Worm (Caenorhabditis elegans): ENCODE data around the gene K12H6.9.

The K12H6.9 gene

ce11 chrII:2861385-2862099 is 37.3 kb downstream of the K12H6.9 start (continued):
- TF ChIP-seq madf-6 (GFP tag; IDR thresholded peaks at IDR 0.05) = peak; percentile 59; the same call in 1 of the 2 replicates
- TF ChIP-seq C06A6.2 (GFP tag; conservative IDR thresholded peaks at IDR 0.05) = no peak
- TF ChIP-seq bed-1 (GFP tag; IDR thresholded peaks at IDR 0.05) = no peak
- TF ChIP-seq ets-4 (GFP tag; optimal IDR thresholded peaks at IDR 0.05) = no peak
- TF ChIP-seq ceh-79 (tag; optimal IDR thresholded peaks at IDR 0.05) = no peak
- no peak for TF ChIP-seq tbx-9 (tag; optimal IDR thresholded peaks at IDR 0.05; ENCODE audit: borderline replicate concordance)
- TF ChIP-seq ztf-6 (GFP tag; IDR thresholded peaks at IDR 0.05) = no peak
- no peak for TF ChIP-seq madf-3 (GFP tag; IDR thresholded peaks at IDR 0.05)
- no peak for TF ChIP-seq attf-3 (GFP tag; conservative IDR thresholded peaks at IDR 0.05)
- TF ChIP-seq ceh-58 (GFP tag; IDR thresholded peaks at IDR 0.05) = no peak
- no peak for TF ChIP-seq nfya-1 (tag; optimal IDR thresholded peaks at IDR 0.05; ENCODE audit: borderline replicate concordance, insufficient read depth)
- TF ChIP-seq Y53F4B.3 (GFP tag; IDR thresholded peaks at IDR 0.05) = no peak
- no peak for TF ChIP-seq F37B4.10 (GFP tag; IDR thresholded peaks at IDR 0.05)
- no peak for TF ChIP-seq zim-3 (tag; optimal IDR thresholded peaks at IDR 0.05)
- no peak for TF ChIP-seq aptf-2 (GFP tag; conservative IDR thresholded peaks at IDR 0.05)
- TF ChIP-seq Y53G8AR.9 (GFP tag; conservative IDR thresholded peaks at IDR 0.05) = no peak
- no peak for TF ChIP-seq unc-130 (GFP tag; optimal IDR thresholded peaks at IDR 0.05)
- no peak for TF ChIP-seq xnd-1 (tag; optimal IDR thresholded peaks at IDR 0.05)
- peak; percentile 57 for TF ChIP-seq dox-1 (GFP tag; IDR thresholded peaks at IDR 0.05)
- no peak for TF ChIP-seq ztf-26 (tag; optimal IDR thresholded peaks at IDR 0.05)
- TF ChIP-seq aptf-3 (GFP tag; IDR thresholded peaks at IDR 0.05) = no peak
- 0 out of 2 replicates have a peak, but pooled peaks have one; percentile 17 for TF ChIP-seq F33H1.4 (GFP tag; IDR thresholded peaks at IDR 0.05)
- peak; percentile 77 for TF ChIP-seq egrh-3 (GFP tag; IDR thresholded peaks at IDR 0.05)
- TF ChIP-seq madf-8 (GFP tag; conservative IDR thresholded peaks at IDR 0.05) = no peak
- no peak for TF ChIP-seq unc-62 (GFP tag; optimal IDR thresholded peaks at IDR 0.05)
- peak; percentile 68 for TF ChIP-seq pbrm-1 (GFP tag; IDR thresholded peaks at IDR 0.05)
- peak; percentile 31 for TF ChIP-seq lin-54 (GFP tag; optimal IDR thresholded peaks at IDR 0.05)
- no peak for TF ChIP-seq pha-4 (tag; optimal IDR thresholded peaks at IDR 0.05)
- no peak for TF ChIP-seq gei-17 (GFP tag; optimal IDR thresholded peaks at IDR 0.05)
- no peak for TF ChIP-seq ceh-100 (GFP tag; IDR thresholded peaks at IDR 0.05)
- TF ChIP-seq hsf-1 (GFP tag; IDR thresholded peaks at IDR 0.05) = no peak
- TF ChIP-seq sea-2 (GFP tag; IDR thresholded peaks at IDR 0.05) = no peak
- TF ChIP-seq K12H6.12 (tag; optimal IDR thresholded peaks at IDR 0.05) = no peak
- no peak for TF ChIP-seq cebp-1 (GFP tag; IDR thresholded peaks at IDR 0.05)
- TF ChIP-seq cebp-1 (tag; optimal IDR thresholded peaks at IDR 0.05) = peak; percentile 40
- no peak for TF ChIP-seq ztf-28 (GFP tag; IDR thresholded peaks at IDR 0.05)
- TF ChIP-seq nhr-90 (tag; optimal IDR thresholded peaks at IDR 0.05) = peak; percentile 54
- peak; percentile 63 for TF ChIP-seq rpc-1 (optimal IDR thresholded peaks at IDR 0.05)
- peak; percentile 78 for TF ChIP-seq rpc-1 (tag; optimal IDR thresholded peaks at IDR 0.05)
- TF ChIP-seq lin-35 (GFP tag; optimal IDR thresholded peaks at IDR 0.05) = no peak
- peak; percentile 58; the same call in 1 of the 2 replicates for TF ChIP-seq nfyb-1 (GFP tag; IDR thresholded peaks at IDR 0.05)
- no peak for TF ChIP-seq dpl-1 (GFP tag; optimal IDR thresholded peaks at IDR 0.05)
- no peak for TF ChIP-seq efl-1 (GFP tag; optimal IDR thresholded peaks at IDR 0.05)
- TF ChIP-seq nhr-179 (tag; optimal IDR thresholded peaks at IDR 0.05) = no peak
- TF ChIP-seq ztf-18 (tag; optimal IDR thresholded peaks at IDR 0.05) = peak; percentile 33
- TF ChIP-seq lin-40 (tag; optimal IDR thresholded peaks at IDR 0.05) = no peak
- TF ChIP-seq ceh-40 (GFP tag; IDR thresholded peaks at IDR 0.05) = no peak
- peak; percentile 26 for TF ChIP-seq ztf-3 (GFP tag; optimal IDR thresholded peaks at IDR 0.05)
- TF ChIP-seq die-1 (tag; optimal IDR thresholded peaks at IDR 0.05) = peak; percentile 73
- no peak for TF ChIP-seq fkh-3 (tag; optimal IDR thresholded peaks at IDR 0.05)
